Fruit fly (Drosophila melanogaster) whole organism, pupa: ENCODE measurements around the gene Art9.

ENCODE experiments used
- CG10348 ChIP-seq: fragments of 200-800 bp; sonication (Bioruptor generic); IDR thresholded peaks from 2 replicates; pipeline ENCODE4 v1.3.6; 2022; ENCODE audit warnings: missing biosample characterization, missing genetic modification characterization
- CG15710 ChIP-seq: fragments of 200-800 bp; sonication (Bioruptor generic); optimal IDR thresholded peaks from 2 replicates; lab custom pipeline; 2018; ENCODE audit warnings: missing biosample characterization, mild to moderate bottlenecking, missing genetic modification characterization, moderate library complexity
- CG8301 ChIP-seq: fragments of 200-800 bp; sonication (Bioruptor generic); optimal IDR thresholded peaks from 2 replicates; lab custom pipeline; 2018; ENCODE audit warnings: missing biosample characterization, mild to moderate bottlenecking, missing genetic modification characterization
- CG9948 ChIP-seq: fragments of 200-800 bp; sonication (Bioruptor generic); optimal IDR thresholded peaks from 2 replicates; lab custom pipeline; 2018; ENCODE audit warnings: missing biosample characterization, mild to moderate bottlenecking, missing genetic modification characterization, moderate library complexity
- D1 ChIP-seq: fragments of 200-800 bp; sonication (Bioruptor generic); optimal IDR thresholded peaks from 2 replicates; lab custom pipeline; 2018; ENCODE audit warnings: missing biosample characterization, mild to moderate bottlenecking, missing genetic modification characterization, moderate library complexity
- Pif1A ChIP-seq: fragments of 200-800 bp; sonication (Bioruptor generic); optimal IDR thresholded peaks from 3 replicates; lab custom pipeline; 2016; ENCODE audit warnings: missing biosample characterization, missing genetic modification characterization
- Pif1B ChIP-seq: fragments of 200-800 bp; sonication (Bioruptor generic); optimal IDR thresholded peaks from 3 replicates; lab custom pipeline; 2016; ENCODE audit warnings: missing biosample characterization, missing genetic modification characterization
- rn ChIP-seq: fragments of 200-800 bp; sonication (Bioruptor generic); IDR thresholded peaks from 2 replicates; pipeline ENCODE4 v1.3.6; 2022; ENCODE audit warnings: missing biosample characterization, missing genetic modification characterization

- TF ChIP-seq Pif1A (GFP tag; lab: Kevin White, UChicago) (peak; percentile 54), CG10348 (GFP tag; lab: Robert Waterston, UW) (no peak), CG15710 (tag; lab: Kevin White, UChicago) (peak; percentile 72), CG9948 (peak; percentile 65), D1 (tag; lab: Kevin White, UChicago) (no peak), rn (GFP tag; lab: Robert Waterston, UW) (no peak), Pif1B (GFP tag; lab: Kevin White, UChicago) (peak; percentile 36), CG8301 (peak; percentile 12)
Observed at dm6 chr3R:13934618-13935017, 8.6 kb downstream of the Art9 start.
